Worm (Caenorhabditis elegans): ENCODE data around the gene gplb-1.

DNA sequence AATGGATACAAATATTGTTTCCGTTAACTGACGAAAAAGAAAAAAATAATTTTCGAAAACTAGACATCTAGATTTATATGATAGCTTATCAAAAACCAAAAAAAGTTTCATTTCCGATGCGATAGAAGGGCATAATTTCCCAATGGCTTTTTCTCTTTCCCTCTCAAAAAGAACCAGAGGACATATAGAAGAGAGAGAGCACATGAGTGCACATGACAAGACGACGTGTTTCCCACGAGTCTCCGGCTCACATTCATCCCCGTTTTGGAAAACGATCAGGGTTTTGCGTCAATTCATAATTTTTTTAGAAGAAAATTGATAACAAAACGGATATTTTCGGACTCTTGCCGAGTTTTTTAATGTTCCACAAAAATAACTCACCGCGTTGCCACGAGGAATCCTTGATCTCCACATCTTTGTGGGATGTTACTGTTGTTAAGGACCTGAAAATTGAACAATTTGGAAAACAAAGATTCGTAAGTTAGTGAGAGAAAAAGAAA, 26.6 kb downstream of the gplb-1 start, which contains the start of gene lmd-3:
- no peak for TF ChIP-seq R02D3.7 (tag; optimal IDR thresholded peaks at IDR 0.05)
- no peak for TF ChIP-seq nhr-6 (tag; optimal IDR thresholded peaks at IDR 0.05)
- TF ChIP-seq unc-62 (GFP tag; optimal IDR thresholded peaks at IDR 0.05 in 1 of 2), result no peak
- TF ChIP-seq unc-62 (tag; optimal IDR thresholded peaks at IDR 0.05), result no peak
- TF ChIP-seq lin-38 (GFP tag; IDR thresholded peaks at IDR 0.05), result no peak
- no peak for TF ChIP-seq skn-1 (tag; optimal IDR thresholded peaks at IDR 0.05)
- TF ChIP-seq lsy-2 (tag; optimal IDR thresholded peaks at IDR 0.05), result no peak
- TF ChIP-seq nhr-76 (tag; optimal IDR thresholded peaks at IDR 0.05), result no peak
- no peak for TF ChIP-seq nhr-237 (tag; optimal IDR thresholded peaks at IDR 0.05)
- no peak for TF ChIP-seq ZK337.2 (GFP tag; IDR thresholded peaks at IDR 0.05)
- no peak for TF ChIP-seq lin-13 (GFP tag; optimal IDR thresholded peaks at IDR 0.05)

Measured in whole organism, L4 larva.